Worm (Caenorhabditis elegans) whole organism, L4/young adult: Measurements from ENCODE around the gene M01H9.5.

Experiments used
- W03F9.2 ChIP-seq: fragments of 150-350 bp; optimal IDR thresholded peaks from 2 replicates; lab custom pipeline; 2014; ENCODE audit warnings: missing biosample characterization, missing genetic modification characterization
- dao-5 ChIP-seq: sonication (generic microtip); optimal IDR thresholded peaks from 2 replicates; lab custom pipeline; 2016; ENCODE audit warnings: missing genotype, missing genetic modification characterization, moderate library complexity, missing compliant biosample characterization
- him-1 ChIP-seq: sonication (generic microtip); optimal IDR thresholded peaks from 2 replicates; lab custom pipeline; 2016; ENCODE audit warnings: missing genotype, missing genetic modification reagents, missing genetic modification characterization, missing compliant biosample characterization

Gene M01H9.5

ce11 chrIV:4449439-4449838 lies 15.8 kb upstream of the M01H9.5 start, which contains the start of gene R08C7.12:
TSS of gene R08C7.12 (plus strand) at chrIV:4449739.
- TF ChIP-seq him-1 (tag; lab: Kevin White, UChicago) (no peak), dao-5 (tag; lab: Kevin White, UChicago) (no peak), W03F9.2 (no peak)

DNA sequence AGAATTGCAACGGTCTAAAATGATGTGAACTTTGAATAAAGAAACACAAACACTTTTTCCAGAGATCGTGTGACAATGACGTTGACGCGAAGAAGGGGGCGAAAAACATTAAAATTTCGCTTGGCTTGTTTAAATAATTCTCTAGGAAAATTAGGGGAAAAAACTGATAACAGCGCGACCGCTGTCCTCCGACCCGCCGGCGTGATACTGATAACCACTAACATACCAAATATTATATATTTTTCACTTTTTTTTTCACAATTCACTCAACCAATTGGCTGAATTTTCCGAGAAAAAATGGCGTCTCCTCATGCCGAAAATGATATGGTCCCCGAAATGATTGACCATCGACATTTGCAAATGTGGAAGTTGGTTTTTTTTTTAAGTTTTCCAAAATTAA lies 15.4 kb upstream of the M01H9.5 start:
- TF ChIP-seq him-1 (tag; lab: Kevin White, UChicago) (no peak), dao-5 (tag; lab: Kevin White, UChicago) (no peak)

DNA sequence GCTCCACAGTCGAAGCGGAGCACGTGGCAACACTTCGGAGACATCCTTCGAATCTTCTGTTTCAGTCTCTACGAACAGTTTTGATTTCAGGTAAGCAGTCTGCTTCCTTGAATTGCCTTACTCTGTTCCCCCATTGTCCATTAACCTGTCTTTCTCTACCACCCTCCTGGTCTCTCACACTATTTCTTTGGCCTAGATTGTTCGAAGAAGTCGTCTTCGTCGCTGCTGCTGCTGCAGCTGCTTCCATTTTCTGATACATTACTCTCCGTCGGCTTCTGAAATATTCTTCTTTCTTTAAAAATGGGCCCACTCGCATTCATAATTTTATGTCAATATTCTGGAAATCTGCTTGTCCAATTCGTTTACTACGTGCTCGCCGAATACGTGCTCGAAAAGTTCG lies 13.7 kb upstream of the M01H9.5 start, which contains the start of gene R08C7.1:
R08C7.1 (plus strand) TSS at position 301 of the 400 bp plus-strand sequence.
- TF ChIP-seq him-1 (tag; lab: Kevin White, UChicago) (no peak), W03F9.2 (no peak), dao-5 (tag; lab: Kevin White, UChicago) (no peak)

DNA sequence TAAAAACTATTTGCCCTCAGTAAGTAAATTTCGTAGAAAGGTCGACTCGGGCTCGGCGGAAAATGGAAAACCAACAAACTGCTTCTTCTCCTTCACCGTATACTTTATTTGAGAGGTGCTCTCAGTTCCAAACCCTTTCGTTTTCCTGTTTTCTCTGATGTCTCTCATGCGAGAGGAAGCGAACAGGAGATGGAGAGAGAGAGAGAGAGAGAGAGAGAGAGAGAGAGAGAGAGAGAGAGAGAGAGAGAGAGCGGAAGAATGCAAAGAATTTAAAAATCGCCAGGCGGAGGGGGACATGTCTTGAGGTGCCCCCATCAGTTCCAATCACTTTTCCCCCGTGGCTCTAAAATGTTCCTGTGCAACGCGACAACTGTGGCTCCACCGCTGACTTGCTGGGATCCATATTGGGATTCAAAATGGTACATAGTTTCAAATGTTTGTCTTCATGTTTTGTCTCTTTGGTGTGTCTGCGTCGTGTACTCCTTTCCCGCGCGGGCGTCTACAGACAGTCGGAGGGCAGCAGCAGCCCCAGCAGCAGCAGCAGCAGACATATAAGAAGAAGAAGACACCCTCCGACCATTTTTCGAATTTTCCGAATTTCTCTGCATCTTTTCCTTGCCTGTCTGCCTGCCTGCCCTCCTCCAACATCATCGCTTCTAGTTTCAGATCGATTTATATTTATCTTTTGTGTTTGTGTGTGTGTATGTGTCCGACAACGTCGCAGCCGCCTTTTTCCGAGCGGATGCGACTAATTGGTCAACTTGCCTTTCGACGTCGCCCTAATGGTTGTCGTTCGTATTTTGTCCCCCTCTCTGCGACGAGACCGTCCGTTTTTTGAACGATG lies 10.7 kb upstream of the M01H9.5 start, which contains the start of gene R08C7.11:
R08C7.11 (minus strand) TSS at position 608 of the 844 bp plus-strand sequence.
- TF ChIP-seq him-1 (tag; lab: Kevin White, UChicago) (no peak), W03F9.2 (no peak), dao-5 (tag; lab: Kevin White, UChicago) (no peak)

- TF ChIP-seq W03F9.2 (no peak), dao-5 (tag; lab: Kevin White, UChicago) (no peak), him-1 (tag; lab: Kevin White, UChicago) (no peak)
These were observed 8.6 kb upstream of the M01H9.5 start for ce11 chrIV:4456658-4457057.

- TF ChIP-seq him-1 (tag; lab: Kevin White, UChicago) (no peak), W03F9.2 (no peak), dao-5 (tag; lab: Kevin White, UChicago) (no peak)
These were observed 5.9 kb upstream of the M01H9.5 start for ce11 chrIV:4459342-4459741.

- no peak for TF ChIP-seq dao-5 (tag; lab: Kevin White, UChicago)
- TF ChIP-seq him-1 (tag; lab: Kevin White, UChicago): no peak
- TF ChIP-seq W03F9.2: no peak
These were observed 2.2 kb upstream of the M01H9.5 start, which contains the start of gene M01H9.2 for ce11 chrIV:4463132-4463531. TSS of gene M01H9.2 (minus strand) at chrIV:4463232.

ce11 chrIV:4468046-4468727 lies 2.9 kb downstream of the M01H9.5 start:
- TF ChIP-seq him-1 (tag; lab: Kevin White, UChicago): peak; percentile 18
- TF ChIP-seq dao-5 (tag; lab: Kevin White, UChicago): no peak
- peak; percentile 17 for TF ChIP-seq W03F9.2

ce11 chrIV:4469055-4469454 lies 3.8 kb downstream of the M01H9.5 start:
- TF ChIP-seq W03F9.2 (no peak), him-1 (tag; lab: Kevin White, UChicago) (no peak), dao-5 (tag; lab: Kevin White, UChicago) (no peak)

DNA sequence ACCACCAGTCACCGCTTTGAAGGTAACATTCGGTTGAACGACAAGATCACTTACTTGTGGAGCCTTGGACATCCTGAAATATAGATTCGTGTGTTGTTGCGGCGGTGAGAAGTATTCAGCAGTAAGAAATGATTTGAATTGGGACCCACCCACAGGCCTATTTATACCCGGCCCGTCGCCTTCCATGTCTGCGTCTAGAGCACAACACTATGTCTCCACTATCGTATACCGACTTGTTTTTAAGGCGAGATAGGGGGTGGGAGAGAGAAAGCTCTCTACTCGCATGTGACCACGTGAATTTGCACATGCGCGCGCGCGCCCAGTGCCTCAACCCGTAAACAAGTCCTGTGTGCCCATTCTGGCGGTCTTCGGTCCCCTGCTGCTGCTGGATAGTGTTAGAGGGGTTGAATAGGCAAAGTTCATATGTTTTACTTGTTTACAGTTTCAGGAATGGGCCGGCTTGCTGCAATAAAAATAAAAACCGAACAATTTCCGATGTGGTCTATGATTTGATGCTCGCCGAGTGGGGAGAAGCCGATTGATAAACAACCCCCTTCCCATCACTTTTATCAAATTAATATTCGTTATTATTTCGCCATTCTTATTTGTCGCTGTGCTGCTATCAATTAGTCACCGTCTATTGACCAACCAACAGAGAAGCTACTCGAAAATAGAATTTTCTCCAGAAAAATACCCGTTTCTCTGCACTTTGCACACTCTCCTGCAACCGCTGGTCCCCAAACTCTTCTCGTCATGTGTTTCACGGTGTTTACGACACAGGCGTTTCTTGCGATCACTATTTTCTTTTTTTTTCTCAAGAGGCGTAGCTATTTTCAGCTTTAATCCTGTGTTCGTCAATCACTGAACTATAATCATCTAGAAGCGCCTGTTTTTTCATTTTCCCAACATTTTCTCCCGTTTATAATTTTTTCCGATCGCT lies 4.8 kb downstream of the M01H9.5 start:
- TF ChIP-seq him-1 (tag; lab: Kevin White, UChicago): peak; percentile 3
- TF ChIP-seq W03F9.2: peak; percentile 27
- TF ChIP-seq dao-5 (tag; lab: Kevin White, UChicago): peak; percentile 25

DNA sequence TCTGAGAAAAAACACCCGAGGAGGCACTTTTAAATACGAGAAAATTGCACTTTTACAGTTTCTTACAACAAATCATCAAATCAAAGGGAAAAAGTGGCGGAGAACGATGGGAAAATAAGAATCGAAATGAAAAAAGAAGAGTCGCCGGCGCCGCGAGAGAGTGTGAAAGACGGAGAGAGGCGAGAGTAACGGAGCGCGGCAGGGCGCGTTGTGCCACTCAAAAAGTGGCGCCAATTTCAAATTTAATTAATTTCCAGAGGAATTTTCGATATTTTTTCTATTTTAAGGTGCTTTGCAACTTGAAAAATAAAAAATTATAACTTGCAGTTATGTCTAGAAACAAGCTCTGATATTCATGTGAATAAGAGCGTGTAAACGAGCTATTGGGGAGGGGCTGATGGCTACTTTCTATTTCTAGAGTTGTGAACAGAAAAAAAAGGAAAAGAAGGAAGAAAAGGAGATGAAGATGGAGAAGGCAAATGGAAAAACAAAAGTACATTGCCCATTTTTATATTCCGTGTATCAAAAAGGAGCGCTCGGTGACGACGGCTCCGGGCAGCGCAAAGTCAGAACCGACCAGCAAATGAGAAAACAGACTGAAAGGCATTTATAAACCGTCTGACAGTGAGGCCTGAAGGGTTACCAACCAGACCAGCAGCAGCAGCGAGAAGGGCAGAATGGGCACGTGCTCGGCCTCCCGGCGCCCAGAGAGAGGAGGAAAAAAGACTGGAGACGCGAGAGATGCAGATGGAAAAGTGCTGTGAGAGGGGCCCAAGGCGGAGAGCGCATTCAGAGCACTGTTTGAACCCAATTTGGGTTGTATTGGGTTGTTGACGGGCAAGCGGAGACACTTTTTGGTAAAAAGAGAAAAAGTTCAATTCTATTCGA lies 5.8 kb downstream of the M01H9.5 start:
- TF ChIP-seq W03F9.2 (peak; percentile 4), dao-5 (tag; lab: Kevin White, UChicago) (no peak)
